Worm (Caenorhabditis elegans): ENCODE results near the gene C07C7.1.

C07C7.1 gene

DNA sequence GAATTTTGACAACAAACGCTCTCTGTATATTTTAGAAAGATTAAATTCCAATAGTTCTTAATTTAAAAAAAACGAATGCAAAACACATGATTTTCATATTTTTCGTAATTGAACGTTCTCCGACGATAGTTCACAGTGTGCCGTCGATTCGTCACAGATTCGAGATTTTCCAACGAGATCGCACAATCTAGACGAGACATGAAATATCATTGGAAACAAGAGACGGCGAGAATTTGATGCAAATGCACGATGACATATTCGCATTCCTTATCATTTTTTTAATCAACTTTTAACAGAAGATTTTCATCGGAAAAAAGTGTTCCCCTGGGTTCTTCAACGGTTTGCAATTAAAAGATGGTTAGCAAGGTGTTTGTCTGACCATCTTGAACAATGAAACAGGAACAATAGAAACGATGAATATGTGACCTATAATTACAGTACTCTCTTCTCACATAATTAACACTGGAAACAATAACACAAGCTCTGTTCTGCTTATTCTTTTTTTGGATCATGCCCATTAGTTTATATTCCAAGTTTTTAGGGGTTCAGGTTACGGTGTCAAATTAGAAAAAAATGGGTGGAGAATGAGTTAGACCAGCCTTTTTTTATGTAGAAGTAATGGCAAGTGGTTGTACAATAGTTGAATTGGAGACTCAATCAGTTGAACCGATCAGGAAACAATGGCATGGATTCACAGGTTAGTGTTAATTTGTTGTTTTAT, 47.9 kb downstream of the C07C7.1 start, which contains the start of gene Y11D7A.3:
Gene Y11D7A.3, plus strand, starts transcription at position 671 of the 721 bp plus-strand sequence.
- TF ChIP-seq unc-120 (tag; optimal IDR thresholded peaks at IDR 0.05; ENCODE audit: poor library complexity, severe bottlenecking) (no peak), sem-2 (GFP tag; optimal IDR thresholded peaks at IDR 0.05) (no peak)
